Fruit fly (Drosophila melanogaster): ENCODE results near the gene CG2931.

DNA sequence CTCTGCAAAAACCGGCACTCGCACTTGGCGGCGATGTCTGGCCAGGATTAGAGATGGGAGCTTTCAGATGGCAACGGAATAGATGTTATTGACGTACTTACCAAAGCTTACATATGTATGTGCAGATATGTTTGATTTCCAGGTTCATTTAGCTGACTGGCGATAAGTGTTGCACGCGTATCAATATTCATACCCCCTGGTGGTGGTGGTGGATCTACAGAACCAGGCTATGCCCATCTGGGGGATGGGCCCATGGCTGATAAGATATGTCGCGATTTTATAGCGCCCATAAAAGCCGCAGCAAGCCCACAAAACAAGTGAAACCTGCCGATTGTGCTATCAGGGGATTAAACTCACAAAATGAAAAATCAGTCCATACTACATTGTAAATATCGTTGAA is 3.3 kb upstream of the CG2931 start:
- TF ChIP-seq psq (optimal IDR thresholded peaks at IDR 0.05): no peak
- no peak for TF ChIP-seq h (optimal IDR thresholded peaks at IDR 0.05)
- no peak for TF ChIP-seq Sin3A (optimal IDR thresholded peaks at IDR 0.05)

Measured in Kc167 (cell line).